Worm (Caenorhabditis elegans): ENCODE measurements around the gene trpl-5.
"Not testable (repeated sequence)": the region's sequence is repeated elsewhere in the genome, so short reads cannot be mapped to it uniquely, and the experiment has no call there.

trpl-5 gene

ce11 chrII:2071429-2071828, 19.0 kb downstream of the trpl-5 start, which contains the start of gene F07E5.7:
Gene F07E5.7, minus strand, starts transcription at chrII:2071529.
- no peak for TF ChIP-seq tbx-37 (GFP tag; conservative IDR thresholded peaks at IDR 0.05)
- no peak for TF ChIP-seq B0310.2 (tag; optimal IDR thresholded peaks at IDR 0.05)
- no peak for TF ChIP-seq sea-1 (GFP tag; conservative IDR thresholded peaks at IDR 0.05)
- no peak for TF ChIP-seq F13C5.2 (tag; optimal IDR thresholded peaks at IDR 0.05)
- TF ChIP-seq ets-7 (tag; optimal IDR thresholded peaks at IDR 0.05): no peak
- TF ChIP-seq ceh-36 (tag; optimal IDR thresholded peaks at IDR 0.05): no peak
- no peak for TF ChIP-seq tra-4 (tag; optimal IDR thresholded peaks at IDR 0.05)
- TF ChIP-seq ceh-13 (GFP tag; optimal IDR thresholded peaks at IDR 0.05): no peak
- TF ChIP-seq pes-1 (GFP tag; IDR thresholded peaks at IDR 0.05): no peak
- TF ChIP-seq flt-1 (GFP tag; IDR thresholded peaks at IDR 0.05): no peak
- TF ChIP-seq hnd-1 (tag; optimal IDR thresholded peaks at IDR 0.05): no peak
- no peak for TF ChIP-seq hmbx-1 (tag; optimal IDR thresholded peaks at IDR 0.05)
- TF ChIP-seq aly-1 (tag; optimal IDR thresholded peaks at IDR 0.05): no peak
- TF ChIP-seq scrt-1 (GFP tag; IDR thresholded peaks at IDR 0.05): no peak
- no peak for TF ChIP-seq ama-1 (optimal IDR thresholded peaks at IDR 0.05)

ce11 chrII:2067451-2068021, 22.9 kb downstream of the trpl-5 start, which contains the start of gene F07E5.12:
Gene F07E5.12, plus strand, starts transcription at chrII:2067971.
- not testable (repeated sequence) for TF ChIP-seq aly-1 (tag; optimal IDR thresholded peaks at IDR 0.05); ama-1 (optimal IDR thresholded peaks at IDR 0.05); hmg-4 (GFP tag; optimal IDR thresholded peaks at IDR 0.05)

- TF ChIP-seq ceh-13 (GFP tag; optimal IDR thresholded peaks at IDR 0.05) (no peak), sea-1 (GFP tag; conservative IDR thresholded peaks at IDR 0.05) (no peak), ets-7 (tag; optimal IDR thresholded peaks at IDR 0.05) (no peak), pes-1 (GFP tag; IDR thresholded peaks at IDR 0.05) (no peak), tra-4 (tag; optimal IDR thresholded peaks at IDR 0.05) (no peak), tbx-37 (GFP tag; conservative IDR thresholded peaks at IDR 0.05) (no peak), flt-1 (GFP tag; IDR thresholded peaks at IDR 0.05) (no peak), B0310.2 (tag; optimal IDR thresholded peaks at IDR 0.05) (no peak), F13C5.2 (tag; optimal IDR thresholded peaks at IDR 0.05) (no peak), ama-1 (optimal IDR thresholded peaks at IDR 0.05) (no peak), ceh-36 (tag; optimal IDR thresholded peaks at IDR 0.05) (no peak), scrt-1 (GFP tag; IDR thresholded peaks at IDR 0.05) (no peak), hnd-1 (tag; optimal IDR thresholded peaks at IDR 0.05) (no peak), hmg-4 (GFP tag; optimal IDR thresholded peaks at IDR 0.05) (no peak), hmbx-1 (tag; optimal IDR thresholded peaks at IDR 0.05) (no peak), aly-1 (tag; optimal IDR thresholded peaks at IDR 0.05) (no peak), tbx-11 (GFP tag; IDR thresholded peaks at IDR 0.05) (no peak)
Observed at ce11 chrII:2064497-2064896, 25.9 kb downstream of the trpl-5 start, which contains the start of gene fbxb-6. Gene fbxb-6, plus strand, starts transcription at chrII:2064797.

- TF ChIP-seq sea-1 (GFP tag; conservative IDR thresholded peaks at IDR 0.05) (no peak), ceh-36 (tag; optimal IDR thresholded peaks at IDR 0.05) (no peak), hmg-4 (GFP tag; optimal IDR thresholded peaks at IDR 0.05) (no peak), ets-7 (tag; optimal IDR thresholded peaks at IDR 0.05) (no peak), ceh-13 (GFP tag; optimal IDR thresholded peaks at IDR 0.05) (no peak)
Observed at ce11 chrII:2063989-2064388, 26.4 kb downstream of the trpl-5 start, which contains the start of gene F07E5.13. Gene F07E5.13, minus strand, starts transcription at chrII:2064089.

- TF ChIP-seq ceh-36 (tag; optimal IDR thresholded peaks at IDR 0.05) (no peak), ets-7 (tag; optimal IDR thresholded peaks at IDR 0.05) (no peak), tra-4 (tag; optimal IDR thresholded peaks at IDR 0.05) (no peak), tbx-37 (GFP tag; conservative IDR thresholded peaks at IDR 0.05) (no peak), tbx-11 (GFP tag; IDR thresholded peaks at IDR 0.05) (no peak), aly-1 (tag; optimal IDR thresholded peaks at IDR 0.05) (no peak), B0310.2 (tag; optimal IDR thresholded peaks at IDR 0.05) (no peak), pes-1 (GFP tag; IDR thresholded peaks at IDR 0.05) (no peak), scrt-1 (GFP tag; IDR thresholded peaks at IDR 0.05) (no peak), hmg-4 (GFP tag; optimal IDR thresholded peaks at IDR 0.05) (no peak), sea-1 (GFP tag; conservative IDR thresholded peaks at IDR 0.05) (no peak), hnd-1 (tag; optimal IDR thresholded peaks at IDR 0.05) (no peak), ama-1 (optimal IDR thresholded peaks at IDR 0.05) (no peak), hmbx-1 (tag; optimal IDR thresholded peaks at IDR 0.05) (no peak), ceh-13 (GFP tag; optimal IDR thresholded peaks at IDR 0.05) (no peak), flt-1 (GFP tag; IDR thresholded peaks at IDR 0.05) (no peak), F13C5.2 (tag; optimal IDR thresholded peaks at IDR 0.05) (no peak)
Observed at ce11 chrII:2058985-2059384, 31.5 kb downstream of the trpl-5 start, which contains the start of gene F07E5.5. Gene F07E5.5, minus strand, starts transcription at chrII:2059070.

- TF ChIP-seq F13C5.2 (tag; optimal IDR thresholded peaks at IDR 0.05): no peak
- TF ChIP-seq ceh-13 (GFP tag; optimal IDR thresholded peaks at IDR 0.05): no peak
- no peak for TF ChIP-seq sea-1 (GFP tag; conservative IDR thresholded peaks at IDR 0.05)
- TF ChIP-seq hmg-4 (GFP tag; optimal IDR thresholded peaks at IDR 0.05): no peak
- no peak for TF ChIP-seq tbx-11 (GFP tag; IDR thresholded peaks at IDR 0.05)
- TF ChIP-seq ceh-36 (tag; optimal IDR thresholded peaks at IDR 0.05): no peak
- TF ChIP-seq flt-1 (GFP tag; IDR thresholded peaks at IDR 0.05): no peak
- no peak for TF ChIP-seq ama-1 (optimal IDR thresholded peaks at IDR 0.05)
- TF ChIP-seq ets-7 (tag; optimal IDR thresholded peaks at IDR 0.05): no peak
- TF ChIP-seq B0310.2 (tag; optimal IDR thresholded peaks at IDR 0.05): no peak
- no peak for TF ChIP-seq tra-4 (tag; optimal IDR thresholded peaks at IDR 0.05)
- no peak for TF ChIP-seq hmbx-1 (tag; optimal IDR thresholded peaks at IDR 0.05)
- no peak for TF ChIP-seq hnd-1 (tag; optimal IDR thresholded peaks at IDR 0.05)
- TF ChIP-seq pes-1 (GFP tag; IDR thresholded peaks at IDR 0.05): no peak
- no peak for TF ChIP-seq tbx-37 (GFP tag; conservative IDR thresholded peaks at IDR 0.05)
- TF ChIP-seq aly-1 (tag; optimal IDR thresholded peaks at IDR 0.05): no peak
- no peak for TF ChIP-seq scrt-1 (GFP tag; IDR thresholded peaks at IDR 0.05)
Observed at ce11 chrII:2051372-2051771, 39.1 kb downstream of the trpl-5 start, which contains the start of gene fbxb-35. Gene fbxb-35, plus strand, starts transcription at chrII:2051672.

- TF ChIP-seq ceh-13 (GFP tag; optimal IDR thresholded peaks at IDR 0.05); flt-1 (GFP tag; IDR thresholded peaks at IDR 0.05); hmg-4 (GFP tag; optimal IDR thresholded peaks at IDR 0.05): not testable (repeated sequence)
Observed at ce11 chrII:2046556-2046955, 43.9 kb downstream of the trpl-5 start, which contains the start of gene math-1. Gene math-1, minus strand, starts transcription at chrII:2046656.
